Fruit fly (Drosophila melanogaster): ENCODE data around the gene bowl.

The bowl gene

dm6 chr2L:3805274-3806196, 34.0 kb downstream of the bowl start (continued):
- no peak for TF ChIP-seq her (GFP tag; optimal IDR thresholded peaks at IDR 0.05)
- TF ChIP-seq toy (GFP tag; IDR thresholded peaks at IDR 0.05), result no peak
- TF ChIP-seq NfI (GFP tag; optimal IDR thresholded peaks at IDR 0.05), result peak; percentile 2
- no peak for TF ChIP-seq CG3995 (GFP tag; optimal IDR thresholded peaks at IDR 0.05)
- no peak for TF ChIP-seq CG31388 (GFP tag; optimal IDR thresholded peaks at IDR 0.05)
- no peak for TF ChIP-seq Dip2 (GFP tag; IDR thresholded peaks at IDR 0.05)
- no peak for TF ChIP-seq hb (GFP tag; IDR thresholded peaks at IDR 0.05; ENCODE audit: partially characterized antibody)
- TF ChIP-seq CG10543 (GFP tag; optimal IDR thresholded peaks at IDR 0.05), result no peak
- no peak for TF ChIP-seq danr (GFP tag; IDR thresholded peaks at IDR 0.05)
- peak; percentile 21; the same call in 1 of the 2 replicates for TF ChIP-seq Xrp1 (GFP tag; IDR thresholded peaks at IDR 0.05)
- TF ChIP-seq Doc3 (GFP tag; IDR thresholded peaks at IDR 0.05; ENCODE audit: partially characterized antibody), result no peak
- 0 out of 2 replicates have a peak, but pooled peaks have one; percentile 22 for TF ChIP-seq CG5953 (GFP tag; IDR thresholded peaks at IDR 0.05)
- TF ChIP-seq gfzf (GFP tag; optimal IDR thresholded peaks at IDR 0.05), result no peak
- TF ChIP-seq D (optimal IDR thresholded peaks at IDR 0.05), result no peak
- TF ChIP-seq D (GFP tag; optimal IDR thresholded peaks at IDR 0.05), result no peak
- peak; percentile 10 for TF ChIP-seq Xbp1 (GFP tag; optimal IDR thresholded peaks at IDR 0.05)
- peak; percentile 47 for TF ChIP-seq Jarid2 (GFP tag; optimal IDR thresholded peaks at IDR 0.05)
- no peak for TF ChIP-seq schlank (tag; optimal IDR thresholded peaks at IDR 0.05)
- peak; percentile 19 for TF ChIP-seq CG11723 (GFP tag; optimal IDR thresholded peaks at IDR 0.05)
- TF ChIP-seq TFAM (GFP tag; optimal IDR thresholded peaks at IDR 0.05), result no peak
- no peak for TF ChIP-seq Side (GFP tag; optimal IDR thresholded peaks at IDR 0.05)
- no peak for TF ChIP-seq CG7928 (GFP tag; optimal IDR thresholded peaks at IDR 0.05)
- TF ChIP-seq CG5245 (GFP tag; optimal IDR thresholded peaks at IDR 0.05), result no peak
- TF ChIP-seq CG13424 (tag; optimal IDR thresholded peaks at IDR 0.05), result peak; percentile 63
- no peak for TF ChIP-seq CG17186 (GFP tag; optimal IDR thresholded peaks at IDR 0.05)
- 0 out of 3 replicates have a peak, but pooled peaks have one; percentile 41 for TF ChIP-seq ase (GFP tag; IDR thresholded peaks at IDR 0.05)
- peak; percentile 57 for TF ChIP-seq CG12104 (GFP tag; optimal IDR thresholded peaks at IDR 0.05)
- TF ChIP-seq CG10565 (GFP tag; optimal IDR thresholded peaks at IDR 0.05), result no peak
- TF ChIP-seq unpg (GFP tag; optimal IDR thresholded peaks at IDR 0.05), result peak; percentile 22
- TF ChIP-seq CG4820 (GFP tag; optimal IDR thresholded peaks at IDR 0.05), result no peak
- TF ChIP-seq CG4854 (GFP tag; optimal IDR thresholded peaks at IDR 0.05), result no peak
- TF ChIP-seq CG11696 (GFP tag; IDR thresholded peaks at IDR 0.05), result no peak
- TF ChIP-seq ind (GFP tag; optimal IDR thresholded peaks at IDR 0.05), result no peak
- peak; percentile 25 for TF ChIP-seq CG15269 (tag; optimal IDR thresholded peaks at IDR 0.05)
- no peak for TF ChIP-seq gcm2 (GFP tag; optimal IDR thresholded peaks at IDR 0.05)
- no peak for TF ChIP-seq hkb (optimal IDR thresholded peaks at IDR 0.05)
- no peak for TF ChIP-seq hkb (GFP tag; IDR thresholded peaks at IDR 0.05)
- TF ChIP-seq Dad (GFP tag; optimal IDR thresholded peaks at IDR 0.05), result no peak
- peak; percentile 29 for TF ChIP-seq grau (tag; optimal IDR thresholded peaks at IDR 0.05)
- peak; percentile 1 for TF ChIP-seq CG12769 (tag; optimal IDR thresholded peaks at IDR 0.05)
- TF ChIP-seq chinmo (GFP tag; IDR thresholded peaks at IDR 0.05; ENCODE audit: partially characterized antibody), result 0 out of 4 replicates have a peak, but pooled peaks have one; percentile 60
- no peak for TF ChIP-seq zfh2 (GFP tag; optimal IDR thresholded peaks at IDR 0.05)
- no peak for TF ChIP-seq mld (GFP tag; IDR thresholded peaks at IDR 0.05; ENCODE audit: partially characterized antibody)
- TF ChIP-seq CkIIα-i1 (GFP tag; IDR thresholded peaks at IDR 0.05), result no peak
- peak; percentile 78 for TF ChIP-seq CG18262 (tag; optimal IDR thresholded peaks at IDR 0.05)
- no peak for TF ChIP-seq Fer1 (GFP tag; optimal IDR thresholded peaks at IDR 0.05)
- TF ChIP-seq CG8388 (GFP tag; optimal IDR thresholded peaks at IDR 0.05), result peak; percentile 53
- no peak for TF ChIP-seq dan (GFP tag; IDR thresholded peaks at IDR 0.05)
- TF ChIP-seq CHES-1-like (GFP tag; optimal IDR thresholded peaks at IDR 0.05), result no peak

Measured in whole organism, embryonic.